Worm (Caenorhabditis elegans): ENCODE results near the gene Y38F1A.1.
A peak's percentile ranks its signal among the peaks of the same experiment; 100 is the strongest.

Gene Y38F1A.1

DNA sequence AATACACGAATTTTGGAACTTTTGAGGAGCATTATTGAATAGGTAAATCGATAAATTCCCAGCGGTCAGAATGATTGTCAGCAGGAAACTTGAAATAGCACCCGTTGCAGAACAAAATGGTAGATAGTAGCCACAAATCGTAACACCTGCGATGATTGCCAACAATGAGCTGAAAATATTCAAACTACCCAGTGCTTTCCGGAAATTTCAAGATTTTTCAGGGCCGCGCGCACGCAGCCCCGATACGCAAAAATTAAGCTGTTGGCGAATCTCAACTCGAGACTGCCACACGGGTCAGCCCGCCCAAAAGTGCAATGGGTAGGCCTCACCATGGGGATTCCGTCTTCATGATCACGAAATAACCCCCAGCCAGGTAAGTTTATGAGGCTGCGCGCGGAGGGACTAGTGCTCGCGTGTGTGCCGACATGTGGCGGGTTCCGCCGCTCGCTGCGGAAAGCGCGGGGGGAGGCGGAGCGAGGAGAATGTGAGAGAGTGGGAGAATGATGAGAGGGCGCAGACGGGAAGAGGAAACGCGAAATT lies 9.9 kb downstream of the Y38F1A.1 start (continued):
- TF ChIP-seq ceh-82 (tag; optimal IDR thresholded peaks at IDR 0.05) (no peak), rbr-2 (tag; optimal IDR thresholded peaks at IDR 0.05) (peak; percentile 88), zfp-2 (tag; optimal IDR thresholded peaks at IDR 0.05) (peak; percentile 83), arid-1 (GFP tag; conservative IDR thresholded peaks at IDR 0.05) (peak; percentile 86), D1046.2 (GFP tag; IDR thresholded peaks at IDR 0.05) (peak; percentile 88), zip-11 (GFP tag; IDR thresholded peaks at IDR 0.05) (no peak), nhr-48 (tag; optimal IDR thresholded peaks at IDR 0.05) (peak; percentile 92), lin-38 (GFP tag; IDR thresholded peaks at IDR 0.05) (peak; percentile 88), ceh-20 (GFP tag; IDR thresholded peaks at IDR 0.05) (peak; percentile 73), ama-1 (optimal IDR thresholded peaks at IDR 0.05) (peak; percentile 100), hlh-30 (tag; optimal IDR thresholded peaks at IDR 0.05; ENCODE audit: insufficient read depth) (peak; percentile 93), F10B5.3 (tag; optimal IDR thresholded peaks at IDR 0.05) (peak; percentile 88), F49E8.2 (tag; optimal IDR thresholded peaks at IDR 0.05; ENCODE audit: borderline replicate concordance) (peak; percentile 94), R02D3.7 (tag; optimal IDR thresholded peaks at IDR 0.05) (no peak), unc-39 (tag; optimal IDR thresholded peaks at IDR 0.05) (peak; percentile 46), lsy-2 (tag; optimal IDR thresholded peaks at IDR 0.05) (peak; percentile 76 to 86), attf-4 (tag; optimal IDR thresholded peaks at IDR 0.05) (no peak), F26F4.8 (GFP tag; conservative IDR thresholded peaks at IDR 0.05) (no peak), snpc-4 (tag; optimal IDR thresholded peaks at IDR 0.05) (peak; percentile 97), hmg-1.1 (GFP tag; IDR thresholded peaks at IDR 0.05) (peak; percentile 93), fos-1 (tag; optimal IDR thresholded peaks at IDR 0.05) (peak; percentile 18), nhr-25 (tag; optimal IDR thresholded peaks at IDR 0.05; ENCODE audit: borderline replicate concordance, insufficient read depth) (peak; percentile 77), spr-1 (tag; optimal IDR thresholded peaks at IDR 0.05) (peak; percentile 94), ceh-44 (GFP tag; IDR thresholded peaks at IDR 0.05) (peak; percentile 93), dve-1 (tag; optimal IDR thresholded peaks at IDR 0.05; ENCODE audit: insufficient read depth) (peak; percentile 97), mxl-3 (GFP tag; optimal IDR thresholded peaks at IDR 0.05) (peak; percentile 90), lin-15B (tag; optimal IDR thresholded peaks at IDR 0.05) (peak; percentile 2)

DNA sequence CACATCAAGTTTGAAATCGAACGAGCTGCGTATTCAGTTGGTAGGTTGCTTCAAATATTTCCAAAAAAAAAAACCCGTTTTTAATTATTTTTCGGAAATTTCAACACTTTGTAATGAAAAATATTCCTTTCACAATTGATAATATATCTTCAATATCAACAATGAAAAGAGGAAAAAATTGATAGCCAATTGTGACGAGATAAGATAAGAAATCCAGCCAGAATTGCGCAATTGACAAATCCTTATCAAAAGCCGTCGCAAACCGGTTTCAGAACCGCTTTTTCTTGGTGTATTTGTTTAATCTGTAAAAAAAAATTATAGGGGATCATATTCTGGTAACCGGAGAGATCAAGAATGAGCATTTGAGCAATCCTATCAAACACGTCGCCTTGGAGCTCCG lies 12.1 kb downstream of the Y38F1A.1 start:
- TF ChIP-seq ZK546.5 (tag; optimal IDR thresholded peaks at IDR 0.05) (no peak), nhr-28 (tag; optimal IDR thresholded peaks at IDR 0.05) (peak; percentile 22)

DNA sequence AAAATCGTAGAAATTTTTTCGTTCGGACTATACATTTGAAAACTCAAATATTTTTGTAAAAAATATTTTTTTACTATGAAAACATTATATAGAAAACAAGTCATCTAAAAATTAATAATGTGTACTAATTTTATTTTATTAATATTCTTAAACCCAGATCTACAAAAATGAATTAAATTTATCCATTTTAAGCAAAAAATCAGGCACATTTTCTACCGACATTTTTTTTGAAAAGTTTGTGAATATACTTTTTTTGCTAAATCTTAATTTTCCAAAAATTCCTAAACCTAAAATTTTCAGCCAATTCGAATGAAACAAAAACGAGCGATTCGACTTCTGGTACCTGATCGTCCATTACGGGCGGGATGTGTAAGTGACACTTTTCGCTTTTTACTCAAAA lies 14.8 kb downstream of the Y38F1A.1 start, which contains the start of gene arrd-10:
Gene arrd-10 (plus strand): TSS at position 301 of the 400 bp plus-strand sequence.
- TF ChIP-seq ceh-44 (GFP tag; IDR thresholded peaks at IDR 0.05) (no peak), mxl-2 (GFP tag; conservative IDR thresholded peaks at IDR 0.05) (no peak), ctbp-1 (GFP tag; IDR thresholded peaks at IDR 0.05) (no peak), cey-2 (tag; optimal IDR thresholded peaks at IDR 0.05; ENCODE audit: borderline replicate concordance, insufficient read depth) (no peak), vab-7 (GFP tag; IDR thresholded peaks at IDR 0.05) (no peak), dpl-1 (GFP tag; optimal IDR thresholded peaks at IDR 0.05) (no peak), egl-27 (tag; optimal IDR thresholded peaks at IDR 0.05) (no peak), hif-1 (tag; optimal IDR thresholded peaks at IDR 0.05) (no peak), madf-5 (GFP tag; IDR thresholded peaks at IDR 0.05) (no peak), lin-29 (GFP tag; IDR thresholded peaks at IDR 0.05) (no peak), ceh-62 (tag; optimal IDR thresholded peaks at IDR 0.05) (no peak), pqm-1 (tag; optimal IDR thresholded peaks at IDR 0.05) (no peak), daf-8 (GFP tag; IDR thresholded peaks at IDR 0.05) (no peak), mdt-29 (GFP tag; IDR thresholded peaks at IDR 0.05) (no peak), aly-2 (tag; optimal IDR thresholded peaks at IDR 0.05) (no peak), sdz-12 (GFP tag; optimal IDR thresholded peaks at IDR 0.05) (no peak), unc-62 (GFP tag; optimal IDR thresholded peaks at IDR 0.05 in 1 of 2) (no peak), unc-62 (tag; optimal IDR thresholded peaks at IDR 0.05) (no peak), dve-1 (tag; optimal IDR thresholded peaks at IDR 0.05; ENCODE audit: insufficient read depth) (no peak), skn-1 (tag; optimal IDR thresholded peaks at IDR 0.05) (no peak)

All from whole organism, L4 larva.